Fruit fly (Drosophila melanogaster) ovary, adult (tissue): ENCODE results near the gene Hasp.

ENCODE experiments used
- CG17801 ChIP-seq: fragments of 200-800 bp; optimal IDR thresholded peaks from 2 replicates; lab custom pipeline; 2019; ENCODE audit warnings: missing biosample characterization, mild to moderate bottlenecking, missing genetic modification characterization, moderate library complexity; ENCODE audit not compliant: partially characterized antibody

The Hasp gene

dm6 chr2L:19479249-19479984, 37.6 kb downstream of the Hasp start:
- no peak for TF ChIP-seq CG17801 (GFP tag; lab: Kevin White, UChicago)

DNA sequence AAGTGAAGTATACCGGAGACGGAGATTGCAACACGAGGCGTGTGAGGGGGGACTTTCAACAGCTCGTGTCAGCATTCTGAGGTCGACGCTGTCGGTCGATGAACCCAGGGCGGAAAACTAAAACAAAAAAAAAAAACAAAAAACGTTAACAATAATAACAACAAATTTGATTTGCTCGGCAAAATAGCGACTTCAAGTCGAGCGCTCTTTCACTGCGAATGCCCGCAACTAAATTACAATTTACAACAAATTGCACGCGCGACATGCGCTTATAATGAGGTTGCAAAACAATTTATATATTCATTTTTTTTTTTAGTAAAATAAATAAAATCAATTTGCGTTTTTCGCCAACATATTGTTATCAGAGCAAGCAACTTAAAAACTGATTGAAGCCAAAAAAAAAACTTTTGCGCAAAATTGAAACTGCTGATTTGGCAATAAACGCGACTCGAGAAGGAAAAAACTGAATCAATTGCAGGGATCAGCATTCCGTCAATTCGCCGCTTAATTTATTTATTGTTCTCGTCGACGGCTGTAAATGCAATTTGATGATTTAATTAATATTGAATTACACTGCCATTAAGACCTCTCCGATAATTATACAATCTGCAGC, 43.5 kb downstream of the Hasp start:
- no peak for TF ChIP-seq CG17801 (GFP tag; lab: Kevin White, UChicago)

- TF ChIP-seq CG17801 (GFP tag; lab: Kevin White, UChicago), result peak; percentile 86
These were observed 44.7 kb downstream of the Hasp start for dm6 chr2L:19472256-19472655.

DNA sequence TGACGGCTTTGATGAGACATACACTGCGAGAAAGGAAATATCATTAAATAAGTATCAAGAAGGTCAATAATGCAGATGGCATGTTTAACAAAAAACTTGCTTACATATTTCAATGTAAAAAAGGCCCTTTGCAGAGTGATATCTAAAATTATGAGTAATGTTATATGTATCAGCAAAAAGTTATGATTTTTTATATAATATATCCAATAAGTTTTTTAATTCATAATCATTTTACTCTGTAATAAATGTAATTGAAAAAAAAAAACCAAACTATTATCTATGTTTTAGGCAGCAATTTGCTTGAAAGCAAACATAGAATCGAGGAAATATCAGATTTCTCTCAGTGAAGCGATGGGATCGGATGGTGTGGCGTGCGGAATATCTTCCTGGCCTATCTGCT, 47.3 kb downstream of the Hasp start:
- TF ChIP-seq CG17801 (GFP tag; lab: Kevin White, UChicago), result no peak

dm6 chr2L:19469090-19469489, 47.9 kb downstream of the Hasp start:
- TF ChIP-seq CG17801 (GFP tag; lab: Kevin White, UChicago), result no peak

dm6 chr2L:19463824-19464317, 53.1 kb downstream of the Hasp start, which contains the start of gene tj:
Gene tj (plus strand): TSS chr2L:19464267.
- no peak for TF ChIP-seq CG17801 (GFP tag; lab: Kevin White, UChicago)

- TF ChIP-seq CG17801 (GFP tag; lab: Kevin White, UChicago), result no peak
These were observed 53.6 kb downstream of the Hasp start for dm6 chr2L:19463405-19463804.

- TF ChIP-seq CG17801 (GFP tag; lab: Kevin White, UChicago), result no peak
These were observed 54.1 kb downstream of the Hasp start for dm6 chr2L:19462898-19463297.

dm6 chr2L:19459404-19459803, 57.6 kb downstream of the Hasp start:
- TF ChIP-seq CG17801 (GFP tag; lab: Kevin White, UChicago), result no peak
